Worm (Caenorhabditis elegans): ENCODE results near the gene Y43F8B.7.

Gene Y43F8B.7

ce11 chrV:19477302-19477701 lies 13.3 kb upstream of the Y43F8B.7 start:
- TF ChIP-seq nhr-129 (tag; optimal IDR thresholded peaks at IDR 0.05) = no peak
- TF ChIP-seq nhr-23 (tag; optimal IDR thresholded peaks at IDR 0.05) = no peak
- TF ChIP-seq skn-1 (tag; optimal IDR thresholded peaks at IDR 0.05) = no peak
- no peak for TF ChIP-seq mbf-1 (tag; optimal IDR thresholded peaks at IDR 0.05)
- TF ChIP-seq dmd-4 (tag; optimal IDR thresholded peaks at IDR 0.05) = no peak
- no peak for TF ChIP-seq aly-2 (tag; optimal IDR thresholded peaks at IDR 0.05)
- TF ChIP-seq ztf-11 (tag; optimal IDR thresholded peaks at IDR 0.05) = no peak
- no peak for TF ChIP-seq nhr-6 (tag; optimal IDR thresholded peaks at IDR 0.05)
- TF ChIP-seq nhr-77 (tag; optimal IDR thresholded peaks at IDR 0.05) = no peak
- no peak for TF ChIP-seq ceh-82 (tag; optimal IDR thresholded peaks at IDR 0.05)
- TF ChIP-seq sma-9 (GFP tag; optimal IDR thresholded peaks at IDR 0.05) = no peak
- TF ChIP-seq sma-9 (tag; optimal IDR thresholded peaks at IDR 0.05) = no peak
- TF ChIP-seq F13H6.1 (tag; optimal IDR thresholded peaks at IDR 0.05) = no peak
- no peak for TF ChIP-seq lsy-2 (tag; optimal IDR thresholded peaks at IDR 0.05)
- TF ChIP-seq ZK546.5 (tag; optimal IDR thresholded peaks at IDR 0.05) = no peak
- no peak for TF ChIP-seq nhr-12 (tag; optimal IDR thresholded peaks at IDR 0.05)
- TF ChIP-seq unc-62 (GFP tag; optimal IDR thresholded peaks at IDR 0.05) = no peak
- TF ChIP-seq nhr-11 (tag; optimal IDR thresholded peaks at IDR 0.05) = no peak
- no peak for TF ChIP-seq sma-3 (GFP tag; optimal IDR thresholded peaks at IDR 0.05)

ce11 chrV:19477852-19478251 lies 12.7 kb upstream of the Y43F8B.7 start, which contains the start of gene Y43F8B.9:
TSS of gene Y43F8B.9 (plus strand) at chrV:19478152.
- TF ChIP-seq ztf-11 (tag; optimal IDR thresholded peaks at IDR 0.05) (no peak), nhr-21 (tag; optimal IDR thresholded peaks at IDR 0.05) (no peak), blmp-1 (tag; optimal IDR thresholded peaks at IDR 0.05; ENCODE audit: insufficient read depth) (no peak), dmd-4 (tag; optimal IDR thresholded peaks at IDR 0.05) (no peak), nhr-237 (tag; optimal IDR thresholded peaks at IDR 0.05) (no peak), lin-13 (GFP tag; optimal IDR thresholded peaks at IDR 0.05) (no peak), ama-1 (optimal IDR thresholded peaks at IDR 0.05) (no peak), unc-39 (tag; optimal IDR thresholded peaks at IDR 0.05) (no peak), peb-1 (tag; optimal IDR thresholded peaks at IDR 0.05) (no peak), C34F6.9 (tag; optimal IDR thresholded peaks at IDR 0.05) (no peak), nhr-77 (tag; optimal IDR thresholded peaks at IDR 0.05) (no peak), egl-27 (tag; optimal IDR thresholded peaks at IDR 0.05) (no peak)

- no peak for TF ChIP-seq zag-1 (tag; optimal IDR thresholded peaks at IDR 0.05)
- no peak for TF ChIP-seq elt-3 (tag; optimal IDR thresholded peaks at IDR 0.05)
- TF ChIP-seq elt-1 (tag; optimal IDR thresholded peaks at IDR 0.05) = no peak
- TF ChIP-seq skn-1 (tag; optimal IDR thresholded peaks at IDR 0.05) = no peak
- TF ChIP-seq dmd-4 (tag; optimal IDR thresholded peaks at IDR 0.05) = no peak
- no peak for TF ChIP-seq nhr-23 (tag; optimal IDR thresholded peaks at IDR 0.05)
- no peak for TF ChIP-seq snpc-4 (tag; optimal IDR thresholded peaks at IDR 0.05)
- TF ChIP-seq lin-13 (GFP tag; optimal IDR thresholded peaks at IDR 0.05) = no peak
- no peak for TF ChIP-seq mab-5 (tag; optimal IDR thresholded peaks at IDR 0.05)
- TF ChIP-seq C34F6.9 (tag; optimal IDR thresholded peaks at IDR 0.05) = no peak
- TF ChIP-seq crh-2 (tag; optimal IDR thresholded peaks at IDR 0.05) = no peak
- no peak for TF ChIP-seq blmp-1 (tag; optimal IDR thresholded peaks at IDR 0.05; ENCODE audit: insufficient read depth)
- no peak for TF ChIP-seq sma-3 (GFP tag; optimal IDR thresholded peaks at IDR 0.05)
- no peak for TF ChIP-seq nhr-237 (tag; optimal IDR thresholded peaks at IDR 0.05)
- TF ChIP-seq ceh-82 (tag; optimal IDR thresholded peaks at IDR 0.05) = no peak
- no peak for TF ChIP-seq nhr-77 (tag; optimal IDR thresholded peaks at IDR 0.05)
- TF ChIP-seq ztf-4 (tag; optimal IDR thresholded peaks at IDR 0.05) = no peak
- TF ChIP-seq nhr-21 (tag; optimal IDR thresholded peaks at IDR 0.05) = no peak
Measured at ce11 chrV:19482535-19482934, 8.0 kb upstream of the Y43F8B.7 start, which contains the start of gene Y43F8B.22. TSS of gene Y43F8B.22 (plus strand) at chrV:19482835.

ce11 chrV:19484507-19484906 lies 6.1 kb upstream of the Y43F8B.7 start, which contains the start of gene Y43F8B.17:
TSS of gene Y43F8B.17 (plus strand) at chrV:19484721.
- no peak for TF ChIP-seq snpc-4 (tag; optimal IDR thresholded peaks at IDR 0.05)
- TF ChIP-seq ceh-16 (tag; optimal IDR thresholded peaks at IDR 0.05) = no peak
- TF ChIP-seq unc-39 (tag; optimal IDR thresholded peaks at IDR 0.05) = no peak
- no peak for TF ChIP-seq nhr-12 (tag; optimal IDR thresholded peaks at IDR 0.05)
- TF ChIP-seq gmeb-1 (tag; optimal IDR thresholded peaks at IDR 0.05) = no peak
- TF ChIP-seq mdl-1 (tag; optimal IDR thresholded peaks at IDR 0.05) = no peak

Measured in whole organism, L2 larva.